Fruit fly (Drosophila melanogaster) whole organism, embryonic: ENCODE data around the gene Megf8.
A peak's percentile ranks its signal among the peaks of the same experiment; 100 is the strongest.

Experiments
- Bgb ChIP-seq: fragments of 200-800 bp; sonication (Bioruptor generic); IDR thresholded peaks from 2 replicates; pipeline ENCODE4 v1.3.6; 2022; ENCODE audit warnings: missing biosample characterization, missing genetic modification characterization; ENCODE audit not compliant: partially characterized antibody
- CG10321 ChIP-seq: fragments of 200-800 bp; sonication (Bioruptor generic); IDR thresholded peaks from 2 replicates; pipeline ENCODE4 v1.3.6; 2022; ENCODE audit warnings: missing biosample characterization, missing genetic modification characterization
- CG10654 ChIP-seq: fragments of 200-800 bp; sonication (Bioruptor generic); optimal IDR thresholded peaks from 2 replicates; lab custom pipeline; 2016; ENCODE audit warnings: missing biosample characterization, missing genetic modification characterization
- CG11093 ChIP-seq: fragments of 200-800 bp; sonication (Bioruptor generic); IDR thresholded peaks from 3 replicates; pipeline ENCODE4 v1.3.6; 2022; ENCODE audit warnings: missing biosample characterization, missing genetic modification characterization
- CG11247 ChIP-seq: fragments of 200-800 bp; sonication (Bioruptor generic); IDR thresholded peaks from 2 replicates; pipeline ENCODE4 v1.3.6; 2022; ENCODE audit warnings: missing biosample characterization, missing genetic modification characterization
- CG12391 ChIP-seq: fragments of 200-800 bp; sonication (Bioruptor generic); optimal IDR thresholded peaks from 3 replicates; lab custom pipeline; 2018; ENCODE audit warnings: missing biosample characterization, mild to moderate bottlenecking, missing genetic modification characterization, moderate library complexity
- CG12659 ChIP-seq: fragments of 200-800 bp; sonication (Bioruptor generic); optimal IDR thresholded peaks from 3 replicates; lab custom pipeline; 2017; ENCODE audit warnings: mild to moderate bottlenecking, missing biosample characterization, missing genetic modification reagents, missing genetic modification characterization
- CG14667 ChIP-seq: fragments of 200-800 bp; sonication (Bioruptor generic); IDR thresholded peaks from 2 replicates; pipeline ENCODE4 v1.3.6; 2022; ENCODE audit warnings: missing biosample characterization, missing genetic modification characterization
- CG16813 ChIP-seq: fragments of 200-800 bp; sonication (Bioruptor generic); IDR thresholded peaks from 3 replicates; pipeline ENCODE4 v1.3.6; 2022; ENCODE audit warnings: missing biosample characterization, missing genetic modification characterization; ENCODE audit not compliant: partially characterized antibody
- CG18599 ChIP-seq: fragments of 200-800 bp; sonication (Bioruptor generic); optimal IDR thresholded peaks from 3 replicates; lab custom pipeline; 2017; ENCODE audit warnings: missing biosample characterization, missing genetic modification characterization, mild to moderate bottlenecking, moderate library complexity, missing genetic modification reagents
- CG2875 ChIP-seq: fragments of 200-800 bp; sonication (Bioruptor generic); optimal IDR thresholded peaks from 2 replicates; lab custom pipeline; 2017; ENCODE audit warnings: missing biosample characterization, mild to moderate bottlenecking, missing genetic modification characterization, missing genetic modification reagents
- CG30431 ChIP-seq: fragments of 200-800 bp; sonication (Bioruptor generic); optimal IDR thresholded peaks from 2 replicates; lab custom pipeline; 2017; ENCODE audit warnings: missing biosample characterization, missing genetic modification characterization
- CG31224 ChIP-seq: fragments of 200-800 bp; sonication (Bioruptor generic); IDR thresholded peaks from 2 replicates; pipeline ENCODE4 v1.3.6; 2022; ENCODE audit warnings: missing biosample characterization, missing genetic modification characterization
- CG31441 ChIP-seq: fragments of 200-800 bp; sonication (Bioruptor generic); IDR thresholded peaks from 2 replicates; pipeline ENCODE4 v1.3.6; 2022; ENCODE audit warnings: missing biosample characterization, missing genetic modification characterization
- CG33557 ChIP-seq: fragments of 200-800 bp; sonication (Bioruptor generic); optimal IDR thresholded peaks from 2 replicates; lab custom pipeline; 2019; ENCODE audit warnings: missing biosample characterization, mild to moderate bottlenecking, missing genetic modification characterization, moderate library complexity
- CG3726 ChIP-seq: fragments of 200-800 bp; sonication (Bioruptor generic); IDR thresholded peaks from 3 replicates; pipeline ENCODE4, ENCODE4 v1.3.6; 2022; ENCODE audit warnings: missing biosample characterization, missing genetic modification characterization
- CG4282 ChIP-seq: fragments of 200-800 bp; sonication (Bioruptor generic); optimal IDR thresholded peaks from 2 replicates; lab custom pipeline; 2016; ENCODE audit warnings: missing biosample characterization, missing genetic modification characterization
- CG5180 ChIP-seq: fragments of 200-800 bp; sonication (Bioruptor generic); optimal IDR thresholded peaks from 3 replicates; lab custom pipeline; 2017; ENCODE audit warnings: missing biosample characterization, missing genetic modification characterization, mild to moderate bottlenecking, moderate library complexity, missing genetic modification reagents
- CG6272 ChIP-seq: fragments of 200-800 bp; sonication (Bioruptor generic); IDR thresholded peaks from 2 replicates; pipeline ENCODE4 v1.3.6; 2022; ENCODE audit warnings: missing biosample characterization, missing genetic modification characterization
- CG6791 ChIP-seq: fragments of 200-800 bp; sonication (Bioruptor generic); IDR thresholded peaks from 3 replicates; pipeline ENCODE4 v1.3.6; 2022; ENCODE audit warnings: missing biosample characterization, missing genetic modification characterization; ENCODE audit not compliant: partially characterized antibody
- CHES-1-like ChIP-seq: fragments of 200-800 bp; sonication (Bioruptor generic); optimal IDR thresholded peaks from 2 replicates; lab custom pipeline; 2016; ENCODE audit warnings: missing biosample characterization, missing genetic modification characterization
- Dbx ChIP-seq: fragments of 200-800 bp; sonication (Bioruptor generic); IDR thresholded peaks from 3 replicates; pipeline ENCODE4 v1.3.6; 2022; ENCODE audit warnings: missing biosample characterization, missing genetic modification characterization
- Dip3 ChIP-seq: fragments of 200-800 bp; sonication (Bioruptor generic); optimal IDR thresholded peaks from 3 replicates; lab custom pipeline; 2016; ENCODE audit warnings: missing biosample characterization, missing genetic modification characterization
- Hey ChIP-seq: fragments of 200-800 bp; sonication (Bioruptor generic); optimal IDR thresholded peaks from 3 replicates; lab custom pipeline; 2018; ENCODE audit warnings: missing biosample characterization, mild to moderate bottlenecking, missing genetic modification characterization
- HmgD ChIP-seq: fragments of 200-800 bp; sonication (Bioruptor generic); optimal IDR thresholded peaks from 3 replicates; lab custom pipeline; 2016; ENCODE audit warnings: missing biosample characterization, missing genetic modification characterization
- MESR4 ChIP-seq: fragments of 200-800 bp; sonication (Bioruptor generic); optimal IDR thresholded peaks from 2 replicates; lab custom pipeline; 2018; ENCODE audit warnings: missing biosample characterization, mild to moderate bottlenecking, missing genetic modification characterization, moderate library complexity
- Nf-YB ChIP-seq: fragments of 200-800 bp; sonication (Bioruptor generic); optimal IDR thresholded peaks from 3 replicates; lab custom pipeline; 2019; ENCODE audit warnings: missing biosample characterization, mild to moderate bottlenecking, missing genetic modification characterization, moderate library complexity
- Rfx ChIP-seq: fragments of 200-800 bp; sonication (Bioruptor generic); IDR thresholded peaks from 2 replicates; pipeline ENCODE4 v1.3.6; 2022; ENCODE audit warnings: missing biosample characterization, missing genetic modification characterization
- Spps ChIP-seq: fragments of 200-800 bp; sonication (Bioruptor generic); optimal IDR thresholded peaks from 2 replicates; lab custom pipeline; 2018; ENCODE audit warnings: missing biosample characterization, mild to moderate bottlenecking, missing genetic modification characterization
- Trl ChIP-seq, 3 experiments: fragments of >200 bp in 2 of 3; fragments of 200-800 bp in 1 of 3; sonication (Bioruptor generic) in 1 of 3; optimal IDR thresholded peaks; 2 replicates in 1 of 3; 3 replicates in 2 of 3; lab custom pipeline; 2016 to 2017; ENCODE audit warnings: missing biosample characterization in 1 of 3, missing genetic modification characterization in 1 of 3
- Usf ChIP-seq: fragments of 200-800 bp; sonication (Bioruptor generic); optimal IDR thresholded peaks from 2 replicates; lab custom pipeline; 2017; ENCODE audit warnings: missing genotype, missing biosample characterization, missing genetic modification characterization
- ap ChIP-seq: fragments of 200-800 bp; sonication (Bioruptor generic); IDR thresholded peaks from 2 replicates; pipeline ENCODE4 v1.3.6; 2022; ENCODE audit warnings: missing biosample characterization, missing genetic modification characterization
- bab2 ChIP-seq: fragments of 200-800 bp; sonication (Bioruptor generic); optimal IDR thresholded peaks from 2 replicates; lab custom pipeline; 2016; ENCODE audit warnings: missing biosample characterization, missing genetic modification characterization
- dmrt11E ChIP-seq: fragments of 200-800 bp; sonication (Bioruptor generic); optimal IDR thresholded peaks from 3 replicates; lab custom pipeline; 2018; ENCODE audit warnings: missing biosample characterization, mild to moderate bottlenecking, missing genetic modification characterization, moderate library complexity
- gro ChIP-seq: fragments of 200-800 bp; sonication (Bioruptor generic); optimal IDR thresholded peaks from 2 replicates; lab custom pipeline; 2016; ENCODE audit warnings: missing biosample characterization, missing genetic modification characterization
- hth ChIP-seq: fragments of >200 bp; optimal IDR thresholded peaks from 2 replicates; lab custom pipeline; 2017; ENCODE audit warnings: inconsistent platforms
- jumu ChIP-seq: fragments of 200-800 bp; sonication (Bioruptor generic); optimal IDR thresholded peaks from 3 replicates; lab custom pipeline; 2016; ENCODE audit warnings: missing biosample characterization, missing genetic modification characterization
- lab ChIP-seq: fragments of 200-800 bp; sonication (Bioruptor generic); optimal IDR thresholded peaks from 3 replicates; lab custom pipeline; 2017; ENCODE audit warnings: missing biosample characterization, missing genetic modification characterization, mild to moderate bottlenecking, moderate library complexity, missing genetic modification reagents
- lmd ChIP-seq: fragments of 200-800 bp; sonication (Bioruptor generic); IDR thresholded peaks from 2 replicates; pipeline ENCODE4 v1.3.6; 2022; ENCODE audit warnings: missing biosample characterization, missing genetic modification characterization
- maf-S ChIP-seq: fragments of 200-800 bp; sonication (Bioruptor generic); optimal IDR thresholded peaks from 2 replicates; lab custom pipeline; 2016; ENCODE audit warnings: missing biosample characterization, missing genetic modification characterization
- p53 ChIP-seq: fragments of 200-800 bp; sonication (Bioruptor generic); optimal IDR thresholded peaks from 2 replicates; lab custom pipeline; 2016; ENCODE audit warnings: missing biosample characterization, missing genetic modification characterization
- row ChIP-seq: fragments of 200-800 bp; sonication (Bioruptor generic); IDR thresholded peaks from 3 replicates; pipeline ENCODE4 v1.3.6; 2022; ENCODE audit warnings: missing biosample characterization, missing genetic modification characterization
- sisA ChIP-seq: fragments of 200-800 bp; sonication (Bioruptor generic); IDR thresholded peaks from 2 replicates; pipeline ENCODE4 v1.3.6; 2022; ENCODE audit warnings: missing biosample characterization, missing genetic modification characterization
- sr ChIP-seq: fragments of 200-800 bp; sonication (Bioruptor generic); IDR thresholded peaks from 3 replicates; pipeline ENCODE4 v1.3.6; 2022; ENCODE audit warnings: missing biosample characterization, missing genetic modification characterization
- trem ChIP-seq: fragments of 200-800 bp; optimal IDR thresholded peaks from 3 replicates; lab custom pipeline; 2019; ENCODE audit warnings: missing biosample characterization, mild to moderate bottlenecking, missing genetic modification characterization, moderate library complexity
- tx ChIP-seq: fragments of 200-800 bp; sonication (Bioruptor generic); optimal IDR thresholded peaks from 2 replicates; lab custom pipeline; 2016; ENCODE audit warnings: missing biosample characterization, missing genetic modification characterization
- vvl ChIP-seq: fragments of 200-800 bp; sonication (Bioruptor generic); IDR thresholded peaks from 2 replicates; pipeline ENCODE4 v1.3.6; 2022; ENCODE audit warnings: missing biosample characterization, missing genetic modification characterization
- z ChIP-seq: fragments of 200-800 bp; sonication (Bioruptor generic); IDR thresholded peaks from 3 replicates; pipeline ENCODE4 v1.3.6; 2022; ENCODE audit warnings: missing biosample characterization, missing genetic modification characterization

Megf8 gene

DNA sequence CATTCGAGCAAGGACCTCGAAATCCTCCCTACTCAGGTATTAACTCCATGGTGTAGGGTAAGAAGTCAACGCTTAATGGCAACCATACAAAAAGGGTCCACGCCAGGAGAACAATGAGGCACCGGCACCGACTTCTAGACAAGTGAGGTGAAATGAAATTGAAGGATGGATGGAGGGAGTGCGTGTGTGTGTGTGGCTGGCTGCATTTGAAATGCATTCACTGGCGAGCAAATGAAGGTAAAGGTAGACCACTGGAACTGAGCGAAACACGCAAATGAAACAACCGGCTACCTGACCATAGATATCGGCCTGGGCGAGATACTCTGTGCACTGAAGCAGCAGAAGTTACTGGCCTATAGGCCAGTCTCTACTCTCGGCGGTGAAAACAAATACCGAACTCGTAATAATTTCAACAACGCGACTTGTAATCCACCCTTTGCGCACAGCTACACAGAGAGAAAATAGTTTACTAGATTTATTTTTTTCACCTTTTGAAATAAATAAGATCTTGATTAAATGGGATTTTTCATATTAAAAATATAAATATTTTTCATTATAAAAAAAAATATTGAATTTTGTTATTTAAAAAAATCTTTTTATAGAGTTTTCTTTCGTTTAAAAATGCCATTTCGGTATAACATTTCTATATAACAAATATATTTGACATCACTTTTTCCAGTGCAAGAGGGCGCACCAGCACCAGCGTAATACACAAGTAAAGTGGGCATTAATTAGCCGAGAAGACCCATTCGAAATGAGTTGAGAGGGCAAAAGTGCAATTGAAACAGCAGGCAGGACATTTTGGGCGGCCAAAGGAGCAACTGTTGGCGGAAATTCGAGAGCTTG, 38.6 kb downstream of the Megf8 start:
- peak; percentile 87 for TF ChIP-seq CG33557
- no peak for TF ChIP-seq gro (GFP tag; lab: Kevin White, UChicago)
- peak; percentile 90 for TF ChIP-seq CG12659 (GFP tag; lab: Kevin White, UChicago)
- no peak for TF ChIP-seq CG18599 (GFP tag; lab: Kevin White, UChicago)
- no peak for TF ChIP-seq p53 (GFP tag; lab: Kevin White, UChicago)
- peak; percentile 79 for TF ChIP-seq Rfx (GFP tag; lab: Robert Waterston, UW)
- no peak for TF ChIP-seq lab (GFP tag; lab: Kevin White, UChicago)
- no peak for TF ChIP-seq Dip3
- peak; percentile 91 for TF ChIP-seq CG12391
- TF ChIP-seq maf-S (GFP tag; lab: Kevin White, UChicago): peak; percentile 37
- peak; percentile 50; the same call in 1 of the 3 replicates for TF ChIP-seq CG3726 (GFP tag; lab: Robert Waterston, UW)
- TF ChIP-seq row (GFP tag; lab: Robert Waterston, UW): peak; percentile 86
- TF ChIP-seq CG5180 (GFP tag; lab: Kevin White, UChicago): peak; percentile 3
- TF ChIP-seq jumu (GFP tag; lab: Kevin White, UChicago): no peak
- peak; percentile 94 for TF ChIP-seq dmrt11E (tag; lab: Kevin White, UChicago)
- no peak for TF ChIP-seq CG6272
- peak; percentile 67 for TF ChIP-seq trem
- peak; percentile 60 for TF ChIP-seq Usf (GFP tag; lab: Kevin White, UChicago)
- 0 out of 2 replicates have a peak, but pooled peaks have one; percentile 21 for TF ChIP-seq Bgb
- TF ChIP-seq CG11247 (GFP tag; lab: Robert Waterston, UW): peak; percentile 68
- TF ChIP-seq z (GFP tag; lab: Robert Waterston, UW): no peak
- no peak for TF ChIP-seq CG16813
- TF ChIP-seq ap (GFP tag; lab: Robert Waterston, UW): peak; percentile 82
- peak; percentile 57 for TF ChIP-seq Spps (tag; lab: Kevin White, UChicago)
- TF ChIP-seq CG6791 (GFP tag; lab: Robert Waterston, UW): no peak
- peak; percentile 56 for TF ChIP-seq CG10654 (GFP tag; lab: Kevin White, UChicago)
- peak; percentile 45; the same call in 1 of the 2 replicates for TF ChIP-seq CG10321 (GFP tag; lab: Robert Waterston, UW)
- peak; percentile 87 for TF ChIP-seq sisA (GFP tag; lab: Robert Waterston, UW)
- 0 out of 2 replicates have a peak, but pooled peaks have one; percentile 17 for TF ChIP-seq CG14667 (GFP tag; lab: Robert Waterston, UW)
- TF ChIP-seq CG4282 (GFP tag; lab: Kevin White, UChicago): no peak
- no peak for TF ChIP-seq MESR4 (GFP tag; lab: Kevin White, UChicago)
- TF ChIP-seq vvl: peak; percentile 94
- TF ChIP-seq CG31441 (GFP tag; lab: Robert Waterston, UW): peak; percentile 81
- peak; percentile 83 for TF ChIP-seq CG2875 (GFP tag; lab: Kevin White, UChicago)
- TF ChIP-seq HmgD (GFP tag; lab: Kevin White, UChicago): no peak
- TF ChIP-seq Dbx (GFP tag; lab: Robert Waterston, UW): peak; percentile 85
- peak; percentile 5 for TF ChIP-seq tx (GFP tag; lab: Kevin White, UChicago)
- TF ChIP-seq bab2 (GFP tag; lab: Kevin White, UChicago): no peak
- no peak for TF ChIP-seq sr
- peak; percentile 81 for TF ChIP-seq CG30431 (GFP tag; lab: Kevin White, UChicago)
- peak; percentile 72 for TF ChIP-seq Nf-YB (GFP tag; lab: Kevin White, UChicago)
- no peak for TF ChIP-seq CG31224 (GFP tag; lab: Robert Waterston, UW)
- peak; percentile 22 for TF ChIP-seq CHES-1-like (GFP tag; lab: Kevin White, UChicago)
- TF ChIP-seq hth: no peak
- no peak for TF ChIP-seq Hey (tag; lab: Kevin White, UChicago)
- TF ChIP-seq CG11093 (GFP tag; lab: Robert Waterston, UW): 0 out of 3 replicates have a peak, but pooled peaks have one; percentile 19
- peak; percentile 91 for TF ChIP-seq lmd (GFP tag; lab: Robert Waterston, UW)
- no peak for TF ChIP-seq Trl (optimal IDR thresholded peaks at IDR 0.05; lab: Kevin White, UChicago)
- TF ChIP-seq Trl (GFP tag; optimal IDR thresholded peaks at IDR 0.05; lab: Kevin White, UChicago): peak; percentile 43
